Fruit fly (Drosophila melanogaster) whole organism, embryonic: Measurements from ENCODE around the gene CG42366.

ENCODE experiments used
- Atf3 ChIP-seq: fragments of 200-800 bp; sonication (Bioruptor generic); optimal IDR thresholded peaks from 3 replicates; lab custom pipeline; 2016; ENCODE audit warnings: missing biosample characterization, missing genetic modification characterization
- Atf6 ChIP-seq: fragments of 200-800 bp; sonication (Bioruptor generic); IDR thresholded peaks from 2 replicates; pipeline ENCODE4 v1.3.6; 2022; ENCODE audit warnings: missing biosample characterization, missing genetic modification characterization
- CG11723 ChIP-seq: fragments of 200-800 bp; sonication (Bioruptor generic); optimal IDR thresholded peaks from 2 replicates; lab custom pipeline; 2017; ENCODE audit warnings: missing biosample characterization, mild to moderate bottlenecking, missing genetic modification characterization
- CG12071 ChIP-seq: fragments of 200-800 bp; sonication (Bioruptor generic); optimal IDR thresholded peaks from 3 replicates; lab custom pipeline; 2018; ENCODE audit warnings: missing biosample characterization, mild to moderate bottlenecking, missing genetic modification characterization
- CG13123 ChIP-seq: fragments of 200-800 bp; sonication (Bioruptor generic); optimal IDR thresholded peaks from 2 replicates; lab custom pipeline; 2016; ENCODE audit warnings: missing biosample characterization, missing genetic modification characterization
- CG13287 ChIP-seq: fragments of 200-800 bp; sonication (Bioruptor generic); IDR thresholded peaks from 2 replicates; pipeline ENCODE4 v1.3.6; 2022; ENCODE audit warnings: missing biosample characterization, missing genetic modification characterization; ENCODE audit not compliant: partially characterized antibody
- CG14667 ChIP-seq: fragments of 200-800 bp; sonication (Bioruptor generic); IDR thresholded peaks from 2 replicates; pipeline ENCODE4 v1.3.6; 2022; ENCODE audit warnings: missing biosample characterization, missing genetic modification characterization
- CG16813 ChIP-seq: fragments of 200-800 bp; sonication (Bioruptor generic); IDR thresholded peaks from 3 replicates; pipeline ENCODE4 v1.3.6; 2022; ENCODE audit warnings: missing biosample characterization, missing genetic modification characterization; ENCODE audit not compliant: partially characterized antibody
- CG17568 ChIP-seq: fragments of 200-800 bp; sonication (Bioruptor generic); optimal IDR thresholded peaks from 2 replicates; lab custom pipeline; 2018; ENCODE audit warnings: missing biosample characterization, mild to moderate bottlenecking, missing genetic modification characterization, moderate library complexity
- CG17612 ChIP-seq: fragments of 200-800 bp; sonication (Bioruptor generic); IDR thresholded peaks from 2 replicates; pipeline ENCODE4 v1.3.6; 2022; ENCODE audit warnings: missing biosample characterization, missing genetic modification characterization
- CG18476 ChIP-seq: fragments of 200-800 bp; sonication (Bioruptor generic); optimal IDR thresholded peaks from 2 replicates; lab custom pipeline; 2016; ENCODE audit warnings: missing biosample characterization, mild to moderate bottlenecking, missing genetic modification characterization
- CG18599 ChIP-seq: fragments of 200-800 bp; sonication (Bioruptor generic); optimal IDR thresholded peaks from 3 replicates; lab custom pipeline; 2017; ENCODE audit warnings: missing biosample characterization, missing genetic modification characterization, mild to moderate bottlenecking, moderate library complexity, missing genetic modification reagents
- CG18764 ChIP-seq: fragments of 200-800 bp; sonication (Bioruptor generic); optimal IDR thresholded peaks from 3 replicates; lab custom pipeline; 2016; ENCODE audit warnings: missing biosample characterization, missing genetic modification characterization
- CG2129 ChIP-seq: fragments of 200-800 bp; sonication (Bioruptor generic); IDR thresholded peaks from 2 replicates; pipeline ENCODE4 v1.3.6; 2022; ENCODE audit warnings: missing biosample characterization, missing genetic modification characterization; ENCODE audit not compliant: partially characterized antibody
- CG2678 ChIP-seq: fragments of 200-800 bp; sonication (Bioruptor generic); optimal IDR thresholded peaks from 3 replicates; lab custom pipeline; 2019; ENCODE audit warnings: missing biosample characterization, mild to moderate bottlenecking, missing genetic modification characterization, moderate library complexity
- CG30403 ChIP-seq: fragments of 200-800 bp; sonication (Bioruptor generic); optimal IDR thresholded peaks from 3 replicates; lab custom pipeline; 2016; ENCODE audit warnings: missing biosample characterization, missing genetic modification characterization
- CG31224 ChIP-seq: fragments of 200-800 bp; sonication (Bioruptor generic); IDR thresholded peaks from 2 replicates; pipeline ENCODE4 v1.3.6; 2022; ENCODE audit warnings: missing biosample characterization, missing genetic modification characterization
- CG32532 ChIP-seq: fragments of 200-800 bp; sonication (Bioruptor generic); IDR thresholded peaks from 2 replicates; pipeline ENCODE4 v1.3.6; 2022; ENCODE audit warnings: missing biosample characterization, missing genetic modification characterization
- CG6791 ChIP-seq: fragments of 200-800 bp; sonication (Bioruptor generic); IDR thresholded peaks from 3 replicates; pipeline ENCODE4 v1.3.6; 2022; ENCODE audit warnings: missing biosample characterization, missing genetic modification characterization; ENCODE audit not compliant: partially characterized antibody
- CG7556 ChIP-seq: fragments of 200-800 bp; sonication (Bioruptor generic); optimal IDR thresholded peaks from 2 replicates; lab custom pipeline; 2017; ENCODE audit warnings: missing biosample characterization, mild to moderate bottlenecking, missing genetic modification characterization
- CoRest ChIP-seq: fragments of 200-800 bp; sonication (Bioruptor generic); optimal IDR thresholded peaks from 3 replicates; lab custom pipeline; 2018; ENCODE audit warnings: missing biosample characterization, mild to moderate bottlenecking, missing genetic modification characterization, moderate library complexity
- D19B ChIP-seq: fragments of 200-800 bp; sonication (Bioruptor generic); optimal IDR thresholded peaks from 2 replicates; lab custom pipeline; 2017; ENCODE audit warnings: missing biosample characterization, mild to moderate bottlenecking, missing genetic modification characterization
- Dad ChIP-seq: fragments of 200-800 bp; sonication (Bioruptor generic); optimal IDR thresholded peaks from 3 replicates; lab custom pipeline; 2016; ENCODE audit warnings: missing biosample characterization, missing genetic modification characterization
- Dp ChIP-seq: fragments of 200-800 bp; sonication (Bioruptor generic); optimal IDR thresholded peaks from 2 replicates; lab custom pipeline; 2018; ENCODE audit warnings: missing biosample characterization, mild to moderate bottlenecking, missing genetic modification characterization, moderate library complexity
- Ets65A ChIP-seq: fragments of 200-800 bp; sonication (Bioruptor generic); peaks from one replicate; lab custom pipeline; 2016; ENCODE audit warnings: missing biosample characterization, missing genetic modification characterization
- Ets97D ChIP-seq: fragments of 200-800 bp; sonication (Bioruptor generic); optimal IDR thresholded peaks from 3 replicates; lab custom pipeline; 2016; ENCODE audit warnings: missing biosample characterization, missing genetic modification characterization
- Meics ChIP-seq: fragments of 200-800 bp; sonication (Bioruptor generic); optimal IDR thresholded peaks from 2 replicates; lab custom pipeline; 2017; ENCODE audit warnings: missing biosample characterization, mild to moderate bottlenecking, missing genetic modification characterization
- Mrtf ChIP-seq: fragments of 200-800 bp; sonication (Bioruptor generic); IDR thresholded peaks from 3 replicates; pipeline ENCODE4 v1.3.6; 2022; ENCODE audit warnings: missing biosample characterization, missing genetic modification characterization
- ara ChIP-seq: fragments of 200-800 bp; sonication (Bioruptor generic); IDR thresholded peaks from 2 replicates; pipeline ENCODE4 v1.3.6; 2022; ENCODE audit warnings: missing biosample characterization, missing genetic modification characterization
- bbx ChIP-seq: fragments of 200-800 bp; sonication (Bioruptor generic); IDR thresholded peaks from 2 replicates; pipeline ENCODE4 v1.3.6; 2022; ENCODE audit warnings: missing biosample characterization, missing genetic modification characterization; ENCODE audit not compliant: partially characterized antibody
- btn ChIP-seq: fragments of 200-800 bp; sonication (Bioruptor generic); optimal IDR thresholded peaks from 2 replicates; lab custom pipeline; 2016; ENCODE audit warnings: missing biosample characterization, missing genetic modification characterization
- caup ChIP-seq: fragments of 200-800 bp; sonication (Bioruptor generic); optimal IDR thresholded peaks from 3 replicates; lab custom pipeline; 2017; ENCODE audit warnings: missing biosample characterization, mild to moderate bottlenecking, missing genetic modification characterization, moderate library complexity; ENCODE audit not compliant: severe bottlenecking
- dan ChIP-seq: fragments of 200-800 bp; sonication (Bioruptor generic); IDR thresholded peaks from 2 replicates; pipeline ENCODE4 v1.3.6; 2022; ENCODE audit warnings: missing biosample characterization, missing genetic modification characterization
- disco-r ChIP-seq: fragments of 200-800 bp; sonication (Bioruptor generic); optimal IDR thresholded peaks from 2 replicates; lab custom pipeline; 2016; ENCODE audit warnings: missing biosample characterization, missing genetic modification characterization
- dmrt11E ChIP-seq: fragments of 200-800 bp; sonication (Bioruptor generic); optimal IDR thresholded peaks from 3 replicates; lab custom pipeline; 2018; ENCODE audit warnings: missing biosample characterization, mild to moderate bottlenecking, missing genetic modification characterization, moderate library complexity
- eyg ChIP-seq: fragments of 200-800 bp; sonication (Bioruptor generic); optimal IDR thresholded peaks from 3 replicates; lab custom pipeline; 2016; ENCODE audit warnings: missing biosample characterization, missing genetic modification characterization
- fd102C ChIP-seq: fragments of 200-800 bp; sonication (Bioruptor generic); optimal IDR thresholded peaks from 2 replicates; lab custom pipeline; 2018; ENCODE audit warnings: missing biosample characterization, mild to moderate bottlenecking, missing genetic modification characterization, moderate library complexity
- fd96Cb ChIP-seq: fragments of 200-800 bp; sonication (Bioruptor generic); optimal IDR thresholded peaks from 2 replicates; lab custom pipeline; 2018; ENCODE audit warnings: missing biosample characterization, mild to moderate bottlenecking, missing genetic modification characterization, moderate library complexity
- gsb-n ChIP-seq: fragments of 200-800 bp; sonication (Bioruptor generic); optimal IDR thresholded peaks from 3 replicates; lab custom pipeline; 2018; ENCODE audit warnings: missing biosample characterization, mild to moderate bottlenecking, missing genetic modification characterization
- hth ChIP-seq: fragments of >200 bp; optimal IDR thresholded peaks from 2 replicates; lab custom pipeline; 2017; ENCODE audit warnings: inconsistent platforms
- nerfin-2 ChIP-seq: fragments of 200-800 bp; sonication (Bioruptor generic); IDR thresholded peaks from 2 replicates; pipeline ENCODE4 v1.3.6; 2022; ENCODE audit warnings: missing biosample characterization, missing genetic modification characterization; ENCODE audit not compliant: partially characterized antibody
- pita ChIP-seq: fragments of 200-800 bp; sonication (Bioruptor generic); optimal IDR thresholded peaks from 2 replicates; lab custom pipeline; 2017; ENCODE audit warnings: missing biosample characterization, mild to moderate bottlenecking, missing genetic modification characterization
- pnt ChIP-seq: fragments of 200-800 bp; sonication (Bioruptor generic); optimal IDR thresholded peaks from 3 replicates; lab custom pipeline; 2016; ENCODE audit warnings: missing biosample characterization, missing genetic modification characterization
- prd ChIP-seq, 3 experiments: fragments of >200 bp in 2 of 3; fragments of 200-800 bp in 1 of 3; sonication (Bioruptor generic) in 1 of 3; optimal IDR thresholded peaks in 2 of 3; IDR thresholded peaks in 1 of 3; 2 replicates in 2 of 3; 3 replicates in 1 of 3; pipeline versions ENCODE4 v1.3.6 to Lab custom; 2017 to 2022; ENCODE audit warnings: missing biosample characterization in 1 of 3, missing genetic modification characterization in 1 of 3
- pros ChIP-seq: fragments of 200-800 bp; sonication (Bioruptor generic); optimal IDR thresholded peaks from 3 replicates; lab custom pipeline; 2019; ENCODE audit warnings: missing biosample characterization, mild to moderate bottlenecking, missing genetic modification characterization, moderate library complexity
- repo ChIP-seq: fragments of 200-800 bp; sonication (Bioruptor generic); optimal IDR thresholded peaks from 2 replicates; lab custom pipeline; 2016; ENCODE audit warnings: missing biosample characterization, missing genetic modification characterization
- row ChIP-seq: fragments of 200-800 bp; sonication (Bioruptor generic); IDR thresholded peaks from 3 replicates; pipeline ENCODE4 v1.3.6; 2022; ENCODE audit warnings: missing biosample characterization, missing genetic modification characterization
- slp2 ChIP-seq: fragments of 200-800 bp; sonication (Bioruptor generic); optimal IDR thresholded peaks from 2 replicates; lab custom pipeline; 2016; ENCODE audit warnings: missing biosample characterization, missing genetic modification characterization
- trem ChIP-seq: fragments of 200-800 bp; optimal IDR thresholded peaks from 3 replicates; lab custom pipeline; 2019; ENCODE audit warnings: missing biosample characterization, mild to moderate bottlenecking, missing genetic modification characterization, moderate library complexity
- twi ChIP-seq: fragments of 200-800 bp; optimal IDR thresholded peaks from 2 replicates; lab custom pipeline; 2019; ENCODE audit warnings: missing biosample characterization, mild to moderate bottlenecking, missing genetic modification characterization, moderate library complexity
- vnd ChIP-seq: fragments of 200-800 bp; sonication (Bioruptor generic); IDR thresholded peaks from 3 replicates; pipeline ENCODE4 v1.3.6; 2022; ENCODE audit warnings: missing biosample characterization, missing genetic modification characterization; ENCODE audit not compliant: partially characterized antibody
- yki ChIP-seq: fragments of >200 bp; optimal IDR thresholded peaks from 3 replicates; lab custom pipeline; 2018

Gene CG42366

dm6 chr2L:9887856-9888269 is 37.1 kb upstream of the CG42366 start, which contains the start of gene Fkbp59 (continued):
- peak; percentile 96 for TF ChIP-seq nerfin-2
- peak; percentile 82 for TF ChIP-seq bbx (GFP tag; lab: Robert Waterston, UW)
- TF ChIP-seq CG18476 (GFP tag; lab: Kevin White, UChicago): no peak
- no peak for TF ChIP-seq yki
- no peak for TF ChIP-seq Mrtf (GFP tag; lab: Robert Waterston, UW)
- TF ChIP-seq Ets65A: no peak
- no peak; the same call in 2 of the 3 replicates for TF ChIP-seq row (GFP tag; lab: Robert Waterston, UW)
- no peak for TF ChIP-seq CG13123
- TF ChIP-seq pnt (GFP tag; lab: Kevin White, UChicago): no peak
- no peak for TF ChIP-seq fd102C (GFP tag; lab: Kevin White, UChicago)
- no peak for TF ChIP-seq CG18764
- no peak for TF ChIP-seq dan
- peak; percentile 42 for TF ChIP-seq Dp (GFP tag; lab: Kevin White, UChicago)
- no peak for TF ChIP-seq prd (optimal IDR thresholded peaks at IDR 0.05; lab: Kevin White, UChicago)
- peak; percentile 17; the same call in 1 of the 3 replicates for TF ChIP-seq prd (GFP tag; IDR thresholded peaks at IDR 0.05; lab: Robert Waterston, UW)
- no peak for TF ChIP-seq CG2129 (GFP tag; lab: Robert Waterston, UW)
- TF ChIP-seq CG2678: no peak
- no peak for TF ChIP-seq CG18599 (GFP tag; lab: Kevin White, UChicago)
- no peak for TF ChIP-seq ara (GFP tag; lab: Robert Waterston, UW)
- no peak for TF ChIP-seq Atf6
- peak; percentile 15; the same call in 1 of the 2 replicates for TF ChIP-seq CG32532 (GFP tag; lab: Robert Waterston, UW)
- peak; percentile 23 for TF ChIP-seq Ets97D
- no peak for TF ChIP-seq CG7556 (GFP tag; lab: Kevin White, UChicago)
- TF ChIP-seq CG13287 (GFP tag; lab: Robert Waterston, UW): peak; percentile 82
- TF ChIP-seq Dad: no peak
- peak; percentile 88 for TF ChIP-seq pita
- TF ChIP-seq Meics: no peak
- no peak for TF ChIP-seq dmrt11E (tag; lab: Kevin White, UChicago)
- TF ChIP-seq btn (GFP tag; lab: Kevin White, UChicago): no peak
- peak; percentile 88 for TF ChIP-seq vnd
- peak; percentile 97 for TF ChIP-seq D19B (GFP tag; lab: Kevin White, UChicago)
- no peak for TF ChIP-seq CG14667 (GFP tag; lab: Robert Waterston, UW)
- TF ChIP-seq CG17568 (GFP tag; lab: Kevin White, UChicago): no peak

DNA sequence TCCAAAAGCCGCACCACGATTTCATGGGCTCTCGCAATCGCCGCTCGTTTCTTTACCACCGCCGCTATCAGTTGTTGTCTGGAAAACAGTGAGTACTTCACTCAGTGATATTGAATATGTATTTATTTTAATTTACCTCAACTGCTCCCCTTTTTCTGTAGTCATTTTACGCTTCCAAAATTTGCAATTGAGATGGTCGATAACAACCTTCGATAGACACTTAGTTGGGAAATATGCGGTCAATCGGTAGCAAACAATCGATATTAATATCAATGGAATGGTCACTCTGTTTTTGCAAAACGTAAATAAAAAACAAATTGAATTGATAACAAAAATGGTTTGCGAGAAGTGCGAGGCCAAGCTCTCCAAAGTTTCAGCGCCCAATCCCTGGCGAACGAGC is 34.4 kb upstream of the CG42366 start, which contains the start of the genes CG34183 and CG4537:
Gene CG34183 (minus strand): TSS at position 197 of the 400 bp plus-strand sequence.
Gene CG4537 (plus strand): TSS at position 310 of the 400 bp plus-strand sequence.
- peak; percentile 93 for TF ChIP-seq CG6791 (GFP tag; lab: Robert Waterston, UW)
- TF ChIP-seq disco-r (GFP tag; lab: Kevin White, UChicago): no peak
- TF ChIP-seq CG30403 (GFP tag; lab: Kevin White, UChicago): no peak
- TF ChIP-seq hth (lab: Kevin White, UChicago): no peak
- TF ChIP-seq repo (GFP tag; lab: Kevin White, UChicago): no peak
- no peak for TF ChIP-seq CG31224
- no peak for TF ChIP-seq Atf3
- no peak for TF ChIP-seq btn (GFP tag; lab: Kevin White, UChicago)
- TF ChIP-seq fd96Cb (tag; lab: Kevin White, UChicago): no peak
- TF ChIP-seq nerfin-2: peak; percentile 85
- TF ChIP-seq twi (tag; lab: Kevin White, UChicago): no peak
- no peak for TF ChIP-seq caup
- no peak for TF ChIP-seq pros
- TF ChIP-seq trem (tag; lab: Kevin White, UChicago): peak; percentile 44
- no peak for TF ChIP-seq CG11723
- TF ChIP-seq CG16813 (GFP tag; lab: Robert Waterston, UW): peak; percentile 89
- no peak for TF ChIP-seq CG12071
- TF ChIP-seq eyg (GFP tag; lab: Kevin White, UChicago): no peak
- no peak for TF ChIP-seq CG17612 (GFP tag; lab: Robert Waterston, UW)
- TF ChIP-seq CoRest: no peak
- TF ChIP-seq gsb-n (tag; lab: Kevin White, UChicago): no peak
- no peak for TF ChIP-seq slp2
